Fruit fly (Drosophila melanogaster): ENCODE results near the gene CG3402.
A peak's percentile ranks its signal among the peaks of the same experiment; 100 is the strongest.

Gene CG3402

DNA sequence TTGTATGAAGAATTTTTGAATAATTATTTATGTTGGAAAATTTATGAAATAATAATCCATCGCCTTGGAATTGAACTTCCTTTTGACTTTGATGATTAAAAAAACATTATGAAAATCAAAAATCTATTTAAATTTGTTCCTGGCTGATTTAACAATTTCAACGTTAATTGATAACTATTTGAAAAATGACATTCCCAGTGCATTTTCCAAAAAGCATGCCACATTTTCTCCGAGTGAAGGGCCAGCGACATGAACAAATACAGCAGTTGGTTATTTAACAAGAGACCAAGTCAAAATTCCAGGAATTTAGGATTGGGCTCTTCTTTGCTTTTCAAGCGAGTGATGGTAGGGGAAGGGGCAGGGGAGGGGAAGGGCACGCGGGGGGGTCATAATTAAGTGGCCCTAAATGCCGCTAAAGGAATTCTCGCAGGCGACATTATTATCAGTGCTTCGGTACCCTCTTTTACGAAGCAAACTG, 30.3 kb downstream of the CG3402 start (continued):
- peak; percentile 70 for TF ChIP-seq nom (GFP tag; optimal IDR thresholded peaks at IDR 0.05)
- TF ChIP-seq Ptx1 (GFP tag; IDR thresholded peaks at IDR 0.05) = 0 out of 2 replicates have a peak, but pooled peaks have one; percentile 27
- no peak for TF ChIP-seq CG11696 (GFP tag; IDR thresholded peaks at IDR 0.05)
- peak; percentile 6 for TF ChIP-seq HLHmδ (GFP tag; optimal IDR thresholded peaks at IDR 0.05)
- no peak for TF ChIP-seq prd (optimal IDR thresholded peaks at IDR 0.05)
- TF ChIP-seq prd (GFP tag; IDR thresholded peaks at IDR 0.05) = peak; percentile 45; the same call in 2 of the 3 replicates
- TF ChIP-seq CG10267 (tag; optimal IDR thresholded peaks at IDR 0.05) = peak; percentile 78
- TF ChIP-seq Pdp1 (GFP tag; optimal IDR thresholded peaks at IDR 0.05) = peak; percentile 5 to 23
- peak; percentile 50 for TF ChIP-seq CG2875 (GFP tag; optimal IDR thresholded peaks at IDR 0.05)
- TF ChIP-seq sc (optimal IDR thresholded peaks at IDR 0.05) = no peak
- TF ChIP-seq sc (GFP tag; optimal IDR thresholded peaks at IDR 0.05) = peak; percentile 56
- TF ChIP-seq CG34422 (GFP tag; IDR thresholded peaks at IDR 0.05) = 0 out of 3 replicates have a peak, but pooled peaks have one; percentile 21
- TF ChIP-seq gcm (GFP tag; optimal IDR thresholded peaks at IDR 0.05) = peak; percentile 62
- no peak for TF ChIP-seq CG11398 (GFP tag; optimal IDR thresholded peaks at IDR 0.05)
- TF ChIP-seq row (GFP tag; IDR thresholded peaks at IDR 0.05) = peak; percentile 38; the same call in 2 of the 3 replicates
- peak; percentile 82 for TF ChIP-seq gem (tag; optimal IDR thresholded peaks at IDR 0.05)
- TF ChIP-seq Atf3 (GFP tag; optimal IDR thresholded peaks at IDR 0.05) = no peak
- no peak for TF ChIP-seq CG1792 (GFP tag; optimal IDR thresholded peaks at IDR 0.05)
- TF ChIP-seq CG2712 (tag; optimal IDR thresholded peaks at IDR 0.05) = peak; percentile 84
- TF ChIP-seq chn (GFP tag; optimal IDR thresholded peaks at IDR 0.05) = peak; percentile 61
- TF ChIP-seq ac (GFP tag; optimal IDR thresholded peaks at IDR 0.05) = peak; percentile 56
- peak; percentile 49 for TF ChIP-seq CG1602 (GFP tag; optimal IDR thresholded peaks at IDR 0.05)
- peak; percentile 57 for TF ChIP-seq fd96Cb (tag; optimal IDR thresholded peaks at IDR 0.05)
- peak; percentile 69 for TF ChIP-seq CG13775 (GFP tag; optimal IDR thresholded peaks at IDR 0.05)
- peak; percentile 95 for TF ChIP-seq dmrt11E (tag; optimal IDR thresholded peaks at IDR 0.05)
- TF ChIP-seq Scr (GFP tag; IDR thresholded peaks at IDR 0.05; ENCODE audit: partially characterized antibody) = no peak
- peak; percentile 82 for TF ChIP-seq Xrp1 (GFP tag; IDR thresholded peaks at IDR 0.05)
- peak; percentile 51 for TF ChIP-seq CG6689 (GFP tag; IDR thresholded peaks at IDR 0.05)
- TF ChIP-seq stwl (tag; optimal IDR thresholded peaks at IDR 0.05) = peak; percentile 41
- peak; percentile 33 for TF ChIP-seq CG7745 (tag; optimal IDR thresholded peaks at IDR 0.05)
- peak; percentile 91 for TF ChIP-seq zf30C (GFP tag; optimal IDR thresholded peaks at IDR 0.05)
- peak; percentile 55 for TF ChIP-seq CG1233 (GFP tag; optimal IDR thresholded peaks at IDR 0.05)
- peak; percentile 75 for TF ChIP-seq nmo (GFP tag; optimal IDR thresholded peaks at IDR 0.05)
- peak; percentile 39 for TF ChIP-seq Six4 (GFP tag; optimal IDR thresholded peaks at IDR 0.05)
- 0 out of 2 replicates have a peak, but pooled peaks have one; percentile 9 for TF ChIP-seq CG14667 (GFP tag; IDR thresholded peaks at IDR 0.05)
- peak; percentile 60 for TF ChIP-seq CG7556 (GFP tag; optimal IDR thresholded peaks at IDR 0.05)
- peak; percentile 37 for TF ChIP-seq nerfin-1 (tag; optimal IDR thresholded peaks at IDR 0.05)
- no peak for TF ChIP-seq CG31224 (GFP tag; IDR thresholded peaks at IDR 0.05)
- TF ChIP-seq unc-4 (GFP tag; IDR thresholded peaks at IDR 0.05; ENCODE audit: partially characterized antibody) = no peak
- peak; percentile 60 for TF ChIP-seq kni (GFP tag; optimal IDR thresholded peaks at IDR 0.05)
- TF ChIP-seq dpn (GFP tag; optimal IDR thresholded peaks at IDR 0.05) = peak in 1 of 2 experiments; percentile 14
- TF ChIP-seq unpg (GFP tag; optimal IDR thresholded peaks at IDR 0.05) = peak; percentile 56
- peak; percentile 51 for TF ChIP-seq CG6254 (GFP tag; optimal IDR thresholded peaks at IDR 0.05)
- 0 out of 3 replicates have a peak, but pooled peaks have one; percentile 5 for TF ChIP-seq gce (GFP tag; IDR thresholded peaks at IDR 0.05)
- peak; percentile 38 for TF ChIP-seq tin (GFP tag; optimal IDR thresholded peaks at IDR 0.05)
- peak; percentile 68 for TF ChIP-seq Sox100B (GFP tag; optimal IDR thresholded peaks at IDR 0.05)
- no peak for TF ChIP-seq CG1647 (GFP tag; optimal IDR thresholded peaks at IDR 0.05)
- TF ChIP-seq chif (GFP tag; optimal IDR thresholded peaks at IDR 0.05) = peak; percentile 19 to 65
- peak; percentile 81 for TF ChIP-seq CG2202 (tag; optimal IDR thresholded peaks at IDR 0.05)
- TF ChIP-seq PHDP (tag; optimal IDR thresholded peaks at IDR 0.05) = peak; percentile 13

Measured in whole organism, embryonic.